Comparison of ENCODE assay signal across 4 fruit fly cellular contexts in genomic region chrX:7001135-7001769, dm6.
TF ChIP-seq lines count a peak whose summit lies in the region.

No protein-coding gene starts in this region.

- no peak for TF ChIP-seq CTCF in whole organism, embryonic (GFP tag; optimal IDR thresholded peaks at IDR 0.05; lab: Kevin White, UChicago)

TF ChIP-seq in whole organism, embryonic, 481 proteins besides CTCF, POLR2A, EP300 and RAD21 (continues in another document):
- no peak for TF ChIP-seq jigr1 (GFP tag; IDR thresholded peaks at IDR 0.05; lab: Robert Waterston, UW)
- TF ChIP-seq Awh (GFP tag; IDR thresholded peaks at IDR 0.05; lab: Robert Waterston, UW) = no peak
- no peak for TF ChIP-seq CG9797 (GFP tag; optimal IDR thresholded peaks at IDR 0.05; lab: Kevin White, UChicago)
- TF ChIP-seq dmrt99B (tag; optimal IDR thresholded peaks at IDR 0.05; lab: Kevin White, UChicago) = peak; percentile 56
- TF ChIP-seq CG9817 (tag; optimal IDR thresholded peaks at IDR 0.05; lab: Kevin White, UChicago) = peak; percentile 33
- peak; percentile 31 for TF ChIP-seq Chrac-16 (GFP tag; optimal IDR thresholded peaks at IDR 0.05; lab: Kevin White, UChicago)
- peak; percentile 7 for TF ChIP-seq Ets65A (GFP tag; lab: Kevin White, UChicago)
- peak; percentile 75 for TF ChIP-seq CG31441 (GFP tag; IDR thresholded peaks at IDR 0.05; lab: Robert Waterston, UW)
- no peak for TF ChIP-seq CG33213 (GFP tag; optimal IDR thresholded peaks at IDR 0.05; lab: Kevin White, UChicago)
- TF ChIP-seq ac (GFP tag; optimal IDR thresholded peaks at IDR 0.05; lab: Kevin White, UChicago) = no peak
- no peak for TF ChIP-seq da (GFP tag; optimal IDR thresholded peaks at IDR 0.05; lab: Kevin White, UChicago)
- peak; percentile 55; the same call in 1 of the 3 replicates for TF ChIP-seq otp (GFP tag; IDR thresholded peaks at IDR 0.05; lab: Robert Waterston, UW)
- no peak for TF ChIP-seq p53 (GFP tag; optimal IDR thresholded peaks at IDR 0.05; lab: Kevin White, UChicago)
- TF ChIP-seq Dip2 (GFP tag; IDR thresholded peaks at IDR 0.05; lab: Robert Waterston, UW) = no peak
- no peak for TF ChIP-seq aop (GFP tag; IDR thresholded peaks at IDR 0.05; lab: Robert Waterston, UW)
- TF ChIP-seq BtbVII (GFP tag; optimal IDR thresholded peaks at IDR 0.05; lab: Kevin White, UChicago) = peak; percentile 9
- peak; percentile 30 for TF ChIP-seq dmrt11E (tag; optimal IDR thresholded peaks at IDR 0.05; lab: Kevin White, UChicago)
- 0 out of 2 replicates have a peak, but pooled peaks have one; percentile 16 for TF ChIP-seq sisA (GFP tag; IDR thresholded peaks at IDR 0.05; lab: Robert Waterston, UW)
- no peak for TF ChIP-seq gfzf (GFP tag; optimal IDR thresholded peaks at IDR 0.05; lab: Kevin White, UChicago)
- peak; percentile 12 for TF ChIP-seq HHEX (GFP tag; optimal IDR thresholded peaks at IDR 0.05; lab: Kevin White, UChicago)
- no peak for TF ChIP-seq lola (GFP tag; optimal IDR thresholded peaks at IDR 0.05; lab: Kevin White, UChicago)
- no peak for TF ChIP-seq br (optimal IDR thresholded peaks at IDR 0.05; lab: Kevin White, UChicago)
- TF ChIP-seq CG2120 (GFP tag; optimal IDR thresholded peaks at IDR 0.05; lab: Kevin White, UChicago) = peak; percentile 66

TF ChIP-seq in whole organism, prepupa, 60 proteins besides CTCF, POLR2A, EP300 and RAD21 (continues in another document):
- TF ChIP-seq CG10669 (GFP tag; optimal IDR thresholded peaks at IDR 0.05; lab: Kevin White, UChicago) = no peak
- no peak for TF ChIP-seq CG9139 (GFP tag; optimal IDR thresholded peaks at IDR 0.05; lab: Kevin White, UChicago)
- TF ChIP-seq CG32006 (GFP tag; optimal IDR thresholded peaks at IDR 0.05; lab: Kevin White, UChicago) = peak; percentile 61
- 0 out of 2 replicates have a peak, but pooled peaks have one; percentile 15 for TF ChIP-seq Gug (GFP tag; IDR thresholded peaks at IDR 0.05; lab: Robert Waterston, UW)
- peak; percentile 41; the same call in 1 of the 2 replicates for TF ChIP-seq CG15336 (GFP tag; IDR thresholded peaks at IDR 0.05; lab: Robert Waterston, UW)
- TF ChIP-seq svp (GFP tag; lab: Kevin White, UChicago) = peak; percentile 81
- no peak for TF ChIP-seq CG31627 (GFP tag; optimal IDR thresholded peaks at IDR 0.05; lab: Kevin White, UChicago)
- peak; percentile 64 for TF ChIP-seq Met (GFP tag; optimal IDR thresholded peaks at IDR 0.05; lab: Kevin White, UChicago)
- TF ChIP-seq CG11294 (GFP tag; IDR thresholded peaks at IDR 0.05; lab: Robert Waterston, UW) = no peak
- TF ChIP-seq CG3032 (tag; optimal IDR thresholded peaks at IDR 0.05; lab: Kevin White, UChicago) = peak; percentile 18
- TF ChIP-seq Eip78C (GFP tag; lab: Kevin White, UChicago) = peak; percentile 74
- TF ChIP-seq fd85E (GFP tag; optimal IDR thresholded peaks at IDR 0.05; lab: Kevin White, UChicago) = no peak
- TF ChIP-seq Hr4 (GFP tag; optimal IDR thresholded peaks at IDR 0.05; lab: Kevin White, UChicago) = no peak
- TF ChIP-seq salr (GFP tag; optimal IDR thresholded peaks at IDR 0.05; lab: Kevin White, UChicago) = peak in 1 of 2 experiments; percentile 33
- peak; percentile 36 for TF ChIP-seq Hr39 (GFP tag; optimal IDR thresholded peaks at IDR 0.05; lab: Kevin White, UChicago)
- peak; percentile 40 for TF ChIP-seq achi (GFP tag; optimal IDR thresholded peaks at IDR 0.05; lab: Kevin White, UChicago)
- TF ChIP-seq CG16779 (tag; optimal IDR thresholded peaks at IDR 0.05; lab: Kevin White, UChicago) = no peak
- no peak for TF ChIP-seq Lpt (GFP tag; optimal IDR thresholded peaks at IDR 0.05; lab: Kevin White, UChicago)
- no peak for TF ChIP-seq fd59A (GFP tag; optimal IDR thresholded peaks at IDR 0.05; lab: Kevin White, UChicago)
- peak; percentile 21 for TF ChIP-seq dsx (GFP tag; optimal IDR thresholded peaks at IDR 0.05; lab: Kevin White, UChicago; ENCODE audit: poor library complexity, severe bottlenecking)
- TF ChIP-seq fkh (GFP tag; optimal IDR thresholded peaks at IDR 0.05; lab: Kevin White, UChicago) = no peak
- no peak for TF ChIP-seq CG8319 (GFP tag; optimal IDR thresholded peaks at IDR 0.05; lab: Kevin White, UChicago)
- no peak for TF ChIP-seq CG6854 (GFP tag; optimal IDR thresholded peaks at IDR 0.05; lab: Kevin White, UChicago)
- TF ChIP-seq Smox (GFP tag; optimal IDR thresholded peaks at IDR 0.05; lab: Kevin White, UChicago) = peak; percentile 20

TF ChIP-seq in whole organism, pupa, 21 proteins besides CTCF, POLR2A, EP300 and RAD21:
- TF ChIP-seq fd96Ca (GFP tag; IDR thresholded peaks at IDR 0.05; lab: Robert Waterston, UW) (peak; percentile 65), CG8159 (tag; optimal IDR thresholded peaks at IDR 0.05; lab: Kevin White, UChicago) (peak; percentile 4), Ets98B (GFP tag; IDR thresholded peaks at IDR 0.05; lab: Robert Waterston, UW) (peak; percentile 37), CG34367 (tag; optimal IDR thresholded peaks at IDR 0.05; lab: Kevin White, UChicago) (no peak), CG14655 (GFP tag; optimal IDR thresholded peaks at IDR 0.05; lab: Kevin White, UChicago) (peak; percentile 37), Pif1B (GFP tag; optimal IDR thresholded peaks at IDR 0.05; lab: Kevin White, UChicago) (peak; percentile 55), CG4496 (GFP tag; IDR thresholded peaks at IDR 0.05; lab: Robert Waterston, UW) (peak; percentile 64; the same call in 1 of the 3 replicates), CG15710 (tag; optimal IDR thresholded peaks at IDR 0.05; lab: Kevin White, UChicago) (peak; percentile 27), CG17806 (tag; optimal IDR thresholded peaks at IDR 0.05; lab: Kevin White, UChicago) (no peak), CG32121 (GFP tag; IDR thresholded peaks at IDR 0.05; lab: Robert Waterston, UW) (peak; percentile 61; the same call in 1 of the 2 replicates), gl (tag; optimal IDR thresholded peaks at IDR 0.05; lab: Kevin White, UChicago) (no peak), CG8301 (tag; optimal IDR thresholded peaks at IDR 0.05; lab: Kevin White, UChicago) (no peak)

TF ChIP-seq in whole organism, wandering third instar larva, 38 proteins besides CTCF, POLR2A, EP300 and RAD21:
- TF ChIP-seq N (GFP tag; optimal IDR thresholded peaks at IDR 0.05; lab: Kevin White, UChicago) = no peak
- peak; percentile 64 for TF ChIP-seq br (GFP tag; optimal IDR thresholded peaks at IDR 0.05; lab: Kevin White, UChicago)
- peak; percentile 50 for TF ChIP-seq Sp1 (GFP tag; optimal IDR thresholded peaks at IDR 0.05; lab: Kevin White, UChicago)
- TF ChIP-seq usp (GFP tag; optimal IDR thresholded peaks at IDR 0.05; lab: Kevin White, UChicago) = no peak
- no peak for TF ChIP-seq Abd-B (GFP tag; optimal IDR thresholded peaks at IDR 0.05; lab: Kevin White, UChicago)
- peak; percentile 32 for TF ChIP-seq dmrt93B (GFP tag; optimal IDR thresholded peaks at IDR 0.05; lab: Kevin White, UChicago)
- peak; percentile 50 for TF ChIP-seq fru (GFP tag; optimal IDR thresholded peaks at IDR 0.05; lab: Kevin White, UChicago)
- TF ChIP-seq Myc (optimal IDR thresholded peaks at IDR 0.05; lab: Kevin White, UChicago) = no peak
- no peak for TF ChIP-seq dl (GFP tag; optimal IDR thresholded peaks at IDR 0.05; lab: Kevin White, UChicago; ENCODE audit: insufficient read depth in 1 of 2, partially characterized antibody in 2 of 2)
- TF ChIP-seq psq (GFP tag; optimal IDR thresholded peaks at IDR 0.05; lab: Kevin White, UChicago) = peak; percentile 54
- peak; percentile 48 for TF ChIP-seq brk (GFP tag; optimal IDR thresholded peaks at IDR 0.05; lab: Kevin White, UChicago)
- no peak for TF ChIP-seq Dif (GFP tag; optimal IDR thresholded peaks at IDR 0.05; lab: Kevin White, UChicago; ENCODE audit: partially characterized antibody)
- TF ChIP-seq Hnf4 (GFP tag; optimal IDR thresholded peaks at IDR 0.05; lab: Kevin White, UChicago) = peak; percentile 46
- no peak for TF ChIP-seq Hr78 (GFP tag; optimal IDR thresholded peaks at IDR 0.05; lab: Kevin White, UChicago)
- TF ChIP-seq Dfd (GFP tag; optimal IDR thresholded peaks at IDR 0.05; lab: Kevin White, UChicago) = no peak
- TF ChIP-seq HLH106 (tag; optimal IDR thresholded peaks at IDR 0.05; lab: Kevin White, UChicago) = peak; percentile 65
- no peak for TF ChIP-seq Mio (GFP tag; optimal IDR thresholded peaks at IDR 0.05; lab: Kevin White, UChicago)
- peak; percentile 57 for TF ChIP-seq woc (GFP tag; optimal IDR thresholded peaks at IDR 0.05; lab: Kevin White, UChicago)
- TF ChIP-seq foxo (GFP tag; optimal IDR thresholded peaks at IDR 0.05; lab: Kevin White, UChicago) = peak in 1 of 2 experiments; percentile 53
- TF ChIP-seq h (GFP tag; optimal IDR thresholded peaks at IDR 0.05; lab: Kevin White, UChicago) = peak; percentile 76
- peak; percentile 72 for TF ChIP-seq rgr (GFP tag; optimal IDR thresholded peaks at IDR 0.05; lab: Kevin White, UChicago)
- TF ChIP-seq tai (GFP tag; optimal IDR thresholded peaks at IDR 0.05; lab: Kevin White, UChicago) = no peak
- peak; percentile 64 for TF ChIP-seq OdsH (GFP tag; optimal IDR thresholded peaks at IDR 0.05; lab: Kevin White, UChicago)
- TF ChIP-seq dsf (GFP tag; optimal IDR thresholded peaks at IDR 0.05; lab: Kevin White, UChicago; ENCODE audit: borderline replicate concordance) = no peak
- no peak for TF ChIP-seq Rel (GFP tag; optimal IDR thresholded peaks at IDR 0.05; lab: Kevin White, UChicago)
- no peak for TF ChIP-seq Rel (tag; optimal IDR thresholded peaks at IDR 0.05; lab: Kevin White, UChicago)
- TF ChIP-seq Vsx2 (GFP tag; optimal IDR thresholded peaks at IDR 0.05; lab: Kevin White, UChicago; ENCODE audit: partially characterized antibody) = no peak
- no peak for TF ChIP-seq CrebA (GFP tag; optimal IDR thresholded peaks at IDR 0.05; lab: Kevin White, UChicago; ENCODE audit: borderline replicate concordance)
- peak; percentile 38 for TF ChIP-seq ey (GFP tag; optimal IDR thresholded peaks at IDR 0.05; lab: Kevin White, UChicago)
- TF ChIP-seq sage (GFP tag; optimal IDR thresholded peaks at IDR 0.05; lab: Kevin White, UChicago) = peak; percentile 57

Comparison
In these comparisons a context has a peak if more than half of its experiments do, and no peak if none do; other contexts are left out.
1. Of the 7 proteins assayed by ChIP-seq in both whole organism, embryonic and whole organism, prepupa: peak only in whole organism, embryonic: Blimp-1 and CG16779; only in whole organism, prepupa: Hr39; in both: Gug and Sox102F; in neither: 2.